Fruit fly (Drosophila melanogaster): ENCODE data around the gene CG43084.

Gene CG43084

dm6 chr3L:15699626-15700337 is 49.1 kb downstream of the CG43084 start, which contains the start of gene comm2 (continued):
- TF ChIP-seq CG12219 (GFP tag; optimal IDR thresholded peaks at IDR 0.05), result no peak
- TF ChIP-seq Stat92E (GFP tag; optimal IDR thresholded peaks at IDR 0.05), result peak in 1 of 3 experiments; percentile 9
- TF ChIP-seq CG2202 (tag; optimal IDR thresholded peaks at IDR 0.05), result peak; percentile 12
- peak; percentile 38; the same call in 1 of the 2 replicates for TF ChIP-seq inv (GFP tag; IDR thresholded peaks at IDR 0.05; ENCODE audit: partially characterized antibody)
- no peak for TF ChIP-seq gce (GFP tag; IDR thresholded peaks at IDR 0.05)
- no peak for TF ChIP-seq YL-1 (GFP tag; optimal IDR thresholded peaks at IDR 0.05)
- peak; percentile 19; the same call in 1 of the 2 replicates for TF ChIP-seq aop (GFP tag; IDR thresholded peaks at IDR 0.05)
- TF ChIP-seq D19A (tag; optimal IDR thresholded peaks at IDR 0.05), result peak; percentile 8
- peak; percentile 2 for TF ChIP-seq Fer1 (GFP tag; optimal IDR thresholded peaks at IDR 0.05)
- TF ChIP-seq CG3281 (GFP tag; optimal IDR thresholded peaks at IDR 0.05), result no peak
- TF ChIP-seq gcm (GFP tag; optimal IDR thresholded peaks at IDR 0.05), result peak; percentile 8
- peak; percentile 73 for TF ChIP-seq HLHmδ (GFP tag; optimal IDR thresholded peaks at IDR 0.05)
- TF ChIP-seq grn (GFP tag; optimal IDR thresholded peaks at IDR 0.05), result peak; percentile 91
- peak; percentile 13; the same call in 1 of the 2 replicates for TF ChIP-seq crol (GFP tag; IDR thresholded peaks at IDR 0.05)
- TF ChIP-seq bbx (GFP tag; IDR thresholded peaks at IDR 0.05; ENCODE audit: partially characterized antibody), result peak; percentile 70
- no peak for TF ChIP-seq CG11085 (GFP tag; IDR thresholded peaks at IDR 0.05)

dm6 chr3L:15700338-15700966 is 49.8 kb downstream of the CG43084 start:
- TF ChIP-seq Neu2 (GFP tag; optimal IDR thresholded peaks at IDR 0.05; ENCODE audit: borderline replicate concordance) (peak; percentile 59), CG3407 (GFP tag; optimal IDR thresholded peaks at IDR 0.05) (peak; percentile 25), Dad (GFP tag; optimal IDR thresholded peaks at IDR 0.05) (no peak), Ada2b (GFP tag; IDR thresholded peaks at IDR 0.05) (no peak), CG9797 (GFP tag; optimal IDR thresholded peaks at IDR 0.05) (no peak), CG10979 (tag; optimal IDR thresholded peaks at IDR 0.05) (peak; percentile 77), gem (tag; optimal IDR thresholded peaks at IDR 0.05) (peak; percentile 83), psq (GFP tag; optimal IDR thresholded peaks at IDR 0.05) (no peak), dimm (GFP tag; IDR thresholded peaks at IDR 0.05) (no peak), Mes4 (GFP tag; optimal IDR thresholded peaks at IDR 0.05) (no peak), CG30403 (GFP tag; optimal IDR thresholded peaks at IDR 0.05) (peak; percentile 36), CG7987 (GFP tag; optimal IDR thresholded peaks at IDR 0.05) (no peak), gcm (GFP tag; optimal IDR thresholded peaks at IDR 0.05) (peak; percentile 56), phol (tag; optimal IDR thresholded peaks at IDR 0.05) (peak; percentile 62), CG17385 (GFP tag; optimal IDR thresholded peaks at IDR 0.05) (peak; percentile 70), CG13624 (GFP tag; optimal IDR thresholded peaks at IDR 0.05) (no peak), CG9215 (GFP tag; IDR thresholded peaks at IDR 0.05) (no peak), CG3726 (GFP tag; IDR thresholded peaks at IDR 0.05) (no peak), CG9437 (GFP tag; optimal IDR thresholded peaks at IDR 0.05) (peak; percentile 27), HHEX (GFP tag; optimal IDR thresholded peaks at IDR 0.05) (no peak), CG4707 (GFP tag; optimal IDR thresholded peaks at IDR 0.05) (no peak), sd (tag; optimal IDR thresholded peaks at IDR 0.05) (no peak), grau (tag; optimal IDR thresholded peaks at IDR 0.05) (peak; percentile 65), slbo (GFP tag; IDR thresholded peaks at IDR 0.05) (no peak), ssp (GFP tag; IDR thresholded peaks at IDR 0.05) (no peak), ewg (GFP tag; optimal IDR thresholded peaks at IDR 0.05) (no peak), org-1 (GFP tag; optimal IDR thresholded peaks at IDR 0.05) (no peak), CG12391 (tag; optimal IDR thresholded peaks at IDR 0.05) (peak; percentile 81), Bteb2 (GFP tag; optimal IDR thresholded peaks at IDR 0.05) (no peak), row (GFP tag; IDR thresholded peaks at IDR 0.05) (peak; percentile 62), Vsx1 (GFP tag; optimal IDR thresholded peaks at IDR 0.05) (no peak), CG4404 (GFP tag; IDR thresholded peaks at IDR 0.05) (peak; percentile 54), CG14667 (GFP tag; IDR thresholded peaks at IDR 0.05) (no peak)

Data from whole organism, embryonic.